Fruit fly (Drosophila melanogaster) whole organism, embryonic: ENCODE data around the gene Gs1l.

ENCODE experiments used
- CG1792 ChIP-seq: fragments of 200-800 bp; sonication (Bioruptor generic); optimal IDR thresholded peaks from 2 replicates; lab custom pipeline; 2016; ENCODE audit warnings: missing biosample characterization, missing genetic modification characterization
- CG3065 ChIP-seq: fragments of 200-800 bp; sonication (Bioruptor generic); optimal IDR thresholded peaks from 2 replicates; lab custom pipeline; 2016; ENCODE audit warnings: missing biosample characterization, missing genetic modification characterization
- E2f2 ChIP-seq: fragments of 200-800 bp; sonication (Bioruptor generic); IDR thresholded peaks from 2 replicates; pipeline ENCODE4 v1.3.6; 2022; ENCODE audit warnings: missing biosample characterization, missing genetic modification characterization
- H2.0 ChIP-seq: fragments of 200-800 bp; sonication (Bioruptor generic); IDR thresholded peaks from 2 replicates; pipeline ENCODE4 v1.3.6; 2022; ENCODE audit warnings: missing biosample characterization, missing genetic modification characterization
- exex ChIP-seq: fragments of 200-800 bp; sonication (Bioruptor generic); optimal IDR thresholded peaks from 4 replicates; lab custom pipeline; 2018; ENCODE audit warnings: missing biosample characterization, mild to moderate bottlenecking, missing genetic modification characterization, moderate library complexity
- ken ChIP-seq: fragments of 200-800 bp; sonication (Bioruptor generic); IDR thresholded peaks from 3 replicates; pipeline ENCODE4 v1.3.6; 2022; ENCODE audit warnings: missing biosample characterization, missing genetic modification characterization
- salm ChIP-seq: fragments of 200-800 bp; sonication (Bioruptor generic); optimal IDR thresholded peaks from 2 replicates; lab custom pipeline; 2018; ENCODE audit warnings: missing biosample characterization, mild to moderate bottlenecking, missing genetic modification characterization
- sc ChIP-seq, 3 experiments: fragments of >200 bp in 2 of 3; fragments of 200-800 bp in 1 of 3; sonication (Bioruptor generic) in 1 of 3; optimal IDR thresholded peaks; 2 replicates in 2 of 3; 3 replicates in 1 of 3; lab custom pipeline; 2017; ENCODE audit warnings: mild to moderate bottlenecking in 1 of 3, missing biosample characterization in 1 of 3, missing genetic modification characterization in 1 of 3, missing genetic modification reagents in 1 of 3

DNA sequence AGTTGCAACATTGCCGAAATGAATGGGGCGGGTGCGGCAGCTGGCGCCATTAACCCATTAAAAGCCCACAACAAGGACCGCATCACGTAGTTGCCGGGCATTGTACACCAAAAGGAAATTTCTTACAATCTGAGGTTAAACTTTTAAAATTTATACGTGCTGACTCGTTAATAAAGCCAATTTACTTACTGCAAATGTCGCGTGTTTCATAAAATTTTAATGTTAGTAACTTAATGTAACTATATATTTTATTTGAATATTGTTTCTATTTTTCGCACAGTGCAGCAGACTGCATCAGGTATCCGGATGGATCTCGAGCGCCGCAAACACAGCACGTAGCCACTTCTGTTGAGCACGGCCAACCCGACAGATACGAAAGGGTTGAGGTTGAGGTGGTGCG, 39.7 kb downstream of the Gs1l start:
- no peak for TF ChIP-seq ken
- TF ChIP-seq CG1792, result no peak
- no peak for TF ChIP-seq E2f2 (GFP tag; lab: Robert Waterston, UW)
- no peak for TF ChIP-seq CG3065 (GFP tag; lab: Kevin White, UChicago)
- no peak for TF ChIP-seq H2.0 (GFP tag; lab: Robert Waterston, UW)
- TF ChIP-seq exex (tag; lab: Kevin White, UChicago), result no peak
- TF ChIP-seq sc (optimal IDR thresholded peaks at IDR 0.05; lab: Kevin White, UChicago), result no peak
- no peak for TF ChIP-seq sc (GFP tag; optimal IDR thresholded peaks at IDR 0.05; lab: Kevin White, UChicago)
- TF ChIP-seq salm (tag; lab: Kevin White, UChicago), result no peak
